Worm (Caenorhabditis elegans): ENCODE data around the gene K03H9.3.

The K03H9.3 gene

ce11 chrII:6422812-6423211, at the start of gene K03H9.3:
K03H9.3 (plus strand) TSS chrII:6423112.
- TF ChIP-seq dao-5 (tag; optimal IDR thresholded peaks at IDR 0.05) (no peak), him-1 (tag; optimal IDR thresholded peaks at IDR 0.05) (no peak), W03F9.2 (tag; optimal IDR thresholded peaks at IDR 0.05) (no peak)

- TF ChIP-seq dao-5 (tag; optimal IDR thresholded peaks at IDR 0.05) (no peak), W03F9.2 (tag; optimal IDR thresholded peaks at IDR 0.05) (no peak), him-1 (tag; optimal IDR thresholded peaks at IDR 0.05) (no peak)
These were observed 49.6 kb upstream of the K03H9.3 start for ce11 chrII:6373361-6373760.

ce11 chrII:6374646-6375045, 48.3 kb upstream of the K03H9.3 start:
- TF ChIP-seq W03F9.2 (tag; optimal IDR thresholded peaks at IDR 0.05), result no peak
- TF ChIP-seq dao-5 (tag; optimal IDR thresholded peaks at IDR 0.05), result no peak
- TF ChIP-seq him-1 (tag; optimal IDR thresholded peaks at IDR 0.05), result no peak

- TF ChIP-seq him-1 (tag; optimal IDR thresholded peaks at IDR 0.05) (no peak), W03F9.2 (tag; optimal IDR thresholded peaks at IDR 0.05) (no peak), dao-5 (tag; optimal IDR thresholded peaks at IDR 0.05) (no peak)
These were observed 46.2 kb upstream of the K03H9.3 start for ce11 chrII:6376693-6377092.

- no peak for TF ChIP-seq dao-5 (tag; optimal IDR thresholded peaks at IDR 0.05)
- TF ChIP-seq him-1 (tag; optimal IDR thresholded peaks at IDR 0.05), result no peak
- no peak for TF ChIP-seq W03F9.2 (tag; optimal IDR thresholded peaks at IDR 0.05)
These were observed 45.4 kb upstream of the K03H9.3 start for ce11 chrII:6377381-6377948.

ce11 chrII:6379038-6379563, 43.8 kb upstream of the K03H9.3 start:
- no peak for TF ChIP-seq dao-5 (tag; optimal IDR thresholded peaks at IDR 0.05)
- no peak for TF ChIP-seq him-1 (tag; optimal IDR thresholded peaks at IDR 0.05)
- no peak for TF ChIP-seq W03F9.2 (tag; optimal IDR thresholded peaks at IDR 0.05)

ce11 chrII:6380866-6381265, 42.0 kb upstream of the K03H9.3 start, which contains the start of gene F58F12.12:
F58F12.12 (plus strand) TSS chrII:6381166.
- TF ChIP-seq dao-5 (tag; optimal IDR thresholded peaks at IDR 0.05) (no peak), W03F9.2 (tag; optimal IDR thresholded peaks at IDR 0.05) (no peak), him-1 (tag; optimal IDR thresholded peaks at IDR 0.05) (no peak)

ce11 chrII:6383183-6383695, 39.7 kb upstream of the K03H9.3 start, which contains the start of gene F58F12.1:
F58F12.1 (plus strand) TSS chrII:6383645.
- TF ChIP-seq him-1 (tag; optimal IDR thresholded peaks at IDR 0.05) (peak; percentile 30), W03F9.2 (tag; optimal IDR thresholded peaks at IDR 0.05) (peak; percentile 83), dao-5 (tag; optimal IDR thresholded peaks at IDR 0.05) (no peak)

- no peak for TF ChIP-seq dao-5 (tag; optimal IDR thresholded peaks at IDR 0.05)
- TF ChIP-seq W03F9.2 (tag; optimal IDR thresholded peaks at IDR 0.05), result no peak
- no peak for TF ChIP-seq him-1 (tag; optimal IDR thresholded peaks at IDR 0.05)
These were observed 36.4 kb upstream of the K03H9.3 start, which contains the start of gene F58F12.4 for ce11 chrII:6386467-6386866. F58F12.4 (plus strand) TSS chrII:6386767.

- TF ChIP-seq him-1 (tag; optimal IDR thresholded peaks at IDR 0.05) (no peak), W03F9.2 (tag; optimal IDR thresholded peaks at IDR 0.05) (no peak), dao-5 (tag; optimal IDR thresholded peaks at IDR 0.05) (no peak)
These were observed 35.0 kb upstream of the K03H9.3 start, which contains the start of gene F58F12.2 for ce11 chrII:6387937-6388336. F58F12.2 (minus strand) TSS chrII:6388037.

ce11 chrII:6391195-6391594, 31.7 kb upstream of the K03H9.3 start, which contains the start of gene F58F12.3:
F58F12.3 (minus strand) TSS chrII:6391295.
- no peak for TF ChIP-seq dao-5 (tag; optimal IDR thresholded peaks at IDR 0.05)
- no peak for TF ChIP-seq him-1 (tag; optimal IDR thresholded peaks at IDR 0.05)
- no peak for TF ChIP-seq W03F9.2 (tag; optimal IDR thresholded peaks at IDR 0.05)

- TF ChIP-seq him-1 (tag; optimal IDR thresholded peaks at IDR 0.05), result no peak
- no peak for TF ChIP-seq W03F9.2 (tag; optimal IDR thresholded peaks at IDR 0.05)
- TF ChIP-seq dao-5 (tag; optimal IDR thresholded peaks at IDR 0.05), result no peak
These were observed 28.9 kb upstream of the K03H9.3 start for ce11 chrII:6394037-6394436.

- no peak for TF ChIP-seq him-1 (tag; optimal IDR thresholded peaks at IDR 0.05)
- TF ChIP-seq W03F9.2 (tag; optimal IDR thresholded peaks at IDR 0.05), result no peak
- no peak for TF ChIP-seq dao-5 (tag; optimal IDR thresholded peaks at IDR 0.05)
These were observed 24.5 kb upstream of the K03H9.3 start, which contains the start of gene zig-10 for ce11 chrII:6398406-6398805. zig-10 (plus strand) TSS chrII:6398706.

- TF ChIP-seq W03F9.2 (tag; optimal IDR thresholded peaks at IDR 0.05) (no peak), him-1 (tag; optimal IDR thresholded peaks at IDR 0.05) (no peak), dao-5 (tag; optimal IDR thresholded peaks at IDR 0.05) (no peak)
These were observed 21.3 kb upstream of the K03H9.3 start, which contains the start of gene btb-2 for ce11 chrII:6401649-6402048. btb-2 (plus strand) TSS chrII:6401949.
